Fruit fly (Drosophila melanogaster): ENCODE data around the gene chm.

dm6 chr2L:7442106-7442505 is 29.9 kb downstream of the chm start:
- TF ChIP-seq bigmax (GFP tag; optimal IDR thresholded peaks at IDR 0.05), result no peak
- TF ChIP-seq salm (tag; optimal IDR thresholded peaks at IDR 0.05), result no peak
- TF ChIP-seq tup (GFP tag; optimal IDR thresholded peaks at IDR 0.05), result no peak
- no peak for TF ChIP-seq CG34224 (GFP tag; IDR thresholded peaks at IDR 0.05; ENCODE audit: partially characterized antibody)
- TF ChIP-seq Ets65A (GFP tag), result no peak
- TF ChIP-seq CG15479 (GFP tag; optimal IDR thresholded peaks at IDR 0.05), result no peak
- no peak for TF ChIP-seq CG3726 (GFP tag; IDR thresholded peaks at IDR 0.05)
- no peak for TF ChIP-seq Fer2 (tag; optimal IDR thresholded peaks at IDR 0.05)
- no peak for TF ChIP-seq Sox102F (GFP tag; optimal IDR thresholded peaks at IDR 0.05)
- TF ChIP-seq CG18599 (GFP tag; optimal IDR thresholded peaks at IDR 0.05), result no peak
- TF ChIP-seq CG18764 (GFP tag; optimal IDR thresholded peaks at IDR 0.05), result no peak
- no peak for TF ChIP-seq dm (GFP tag; optimal IDR thresholded peaks at IDR 0.05)
- no peak for TF ChIP-seq Jarid2 (GFP tag; optimal IDR thresholded peaks at IDR 0.05)

Data from whole organism, embryonic.